Fruit fly (Drosophila melanogaster) whole organism, embryonic: ENCODE data around the gene Hmt4-20.

Source experiments
- Adf1 ChIP-seq: fragments of 200-800 bp; sonication (Bioruptor generic); IDR thresholded peaks from 2 replicates; pipeline ENCODE4 v1.3.6; 2022; ENCODE audit warnings: missing biosample characterization, missing genetic modification characterization
- Atf6 ChIP-seq: fragments of 200-800 bp; sonication (Bioruptor generic); IDR thresholded peaks from 2 replicates; pipeline ENCODE4 v1.3.6; 2022; ENCODE audit warnings: missing biosample characterization, missing genetic modification characterization
- B-H2 ChIP-seq: fragments of 200-800 bp; sonication (Bioruptor generic); optimal IDR thresholded peaks from 2 replicates; lab custom pipeline; 2018; ENCODE audit warnings: missing biosample characterization, mild to moderate bottlenecking, missing genetic modification characterization
- CG10147 ChIP-seq: fragments of 200-800 bp; sonication (Bioruptor generic); optimal IDR thresholded peaks from 2 replicates; lab custom pipeline; 2019; ENCODE audit warnings: missing biosample characterization, mild to moderate bottlenecking, missing genetic modification characterization, moderate library complexity
- CG12299 ChIP-seq: fragments of 200-800 bp; sonication (Bioruptor generic); optimal IDR thresholded peaks from 2 replicates; lab custom pipeline; 2018; ENCODE audit warnings: missing biosample characterization, mild to moderate bottlenecking, missing genetic modification characterization
- CG12659 ChIP-seq: fragments of 200-800 bp; sonication (Bioruptor generic); optimal IDR thresholded peaks from 3 replicates; lab custom pipeline; 2017; ENCODE audit warnings: mild to moderate bottlenecking, missing biosample characterization, missing genetic modification reagents, missing genetic modification characterization
- CG13894 ChIP-seq: fragments of 200-800 bp; sonication (Bioruptor generic); optimal IDR thresholded peaks from 3 replicates; lab custom pipeline; 2018; ENCODE audit warnings: missing biosample characterization, mild to moderate bottlenecking, missing genetic modification characterization, moderate library complexity
- CG1647 ChIP-seq: fragments of 200-800 bp; sonication (Bioruptor generic); optimal IDR thresholded peaks from 3 replicates; lab custom pipeline; 2016; ENCODE audit warnings: missing biosample characterization, missing genetic modification characterization
- CG17186 ChIP-seq: fragments of 200-800 bp; sonication (Bioruptor generic); optimal IDR thresholded peaks from 3 replicates; lab custom pipeline; 2017; ENCODE audit warnings: missing biosample characterization, missing genetic modification reagents, missing genetic modification characterization
- CG1792 ChIP-seq: fragments of 200-800 bp; sonication (Bioruptor generic); optimal IDR thresholded peaks from 2 replicates; lab custom pipeline; 2016; ENCODE audit warnings: missing biosample characterization, missing genetic modification characterization
- CG2199 ChIP-seq: fragments of 200-800 bp; sonication (Bioruptor generic); IDR thresholded peaks from 3 replicates; pipeline ENCODE4 v1.3.6; 2022; ENCODE audit warnings: missing biosample characterization, missing genetic modification characterization
- CG2875 ChIP-seq: fragments of 200-800 bp; sonication (Bioruptor generic); optimal IDR thresholded peaks from 2 replicates; lab custom pipeline; 2017; ENCODE audit warnings: missing biosample characterization, mild to moderate bottlenecking, missing genetic modification characterization, missing genetic modification reagents
- CG4360 ChIP-seq: fragments of 200-800 bp; sonication (Bioruptor generic); IDR thresholded peaks from 2 replicates; pipeline ENCODE4 v1.3.6; 2022; ENCODE audit warnings: missing biosample characterization, missing genetic modification characterization
- CG6813 ChIP-seq: fragments of 200-800 bp; sonication (Bioruptor generic); optimal IDR thresholded peaks from 2 replicates; lab custom pipeline; 2017; ENCODE audit warnings: missing biosample characterization, missing genetic modification characterization, mild to moderate bottlenecking, moderate library complexity, missing genetic modification reagents
- CG8359 ChIP-seq: fragments of 200-800 bp; sonication (Bioruptor generic); optimal IDR thresholded peaks from 2 replicates; lab custom pipeline; 2017; ENCODE audit warnings: missing biosample characterization, mild to moderate bottlenecking, missing genetic modification characterization, borderline replicate concordance
- Camta ChIP-seq: fragments of 200-800 bp; sonication (Bioruptor generic); optimal IDR thresholded peaks from 2 replicates; lab custom pipeline; 2016; ENCODE audit warnings: missing biosample characterization, missing genetic modification characterization
- Dp ChIP-seq: fragments of 200-800 bp; sonication (Bioruptor generic); optimal IDR thresholded peaks from 2 replicates; lab custom pipeline; 2018; ENCODE audit warnings: missing biosample characterization, mild to moderate bottlenecking, missing genetic modification characterization, moderate library complexity
- Drgx ChIP-seq: fragments of 200-800 bp; sonication (Bioruptor generic); IDR thresholded peaks from 2 replicates; pipeline ENCODE4 v1.3.6; 2022; ENCODE audit warnings: missing biosample characterization, missing genetic modification characterization
- HmgD ChIP-seq: fragments of 200-800 bp; sonication (Bioruptor generic); optimal IDR thresholded peaks from 3 replicates; lab custom pipeline; 2016; ENCODE audit warnings: missing biosample characterization, missing genetic modification characterization
- Hr3 ChIP-seq: fragments of 200-800 bp; sonication (Bioruptor generic); optimal IDR thresholded peaks from 3 replicates; lab custom pipeline; 2016; ENCODE audit warnings: missing biosample characterization, missing genetic modification characterization
- Meics ChIP-seq: fragments of 200-800 bp; sonication (Bioruptor generic); optimal IDR thresholded peaks from 2 replicates; lab custom pipeline; 2017; ENCODE audit warnings: missing biosample characterization, mild to moderate bottlenecking, missing genetic modification characterization
- Pdp1 ChIP-seq, 2 experiments: fragments of 200-800 bp; sonication (Bioruptor generic); optimal IDR thresholded peaks; 3 replicates each; lab custom pipeline; 2016; ENCODE audit warnings: missing biosample characterization in 2 of 2, missing genetic modification characterization in 2 of 2, mild to moderate bottlenecking in 1 of 2, moderate library complexity in 1 of 2
- Trl ChIP-seq, 3 experiments: fragments of >200 bp in 2 of 3; fragments of 200-800 bp in 1 of 3; sonication (Bioruptor generic) in 1 of 3; optimal IDR thresholded peaks; 2 replicates in 1 of 3; 3 replicates in 2 of 3; lab custom pipeline; 2016 to 2017; ENCODE audit warnings: missing biosample characterization in 1 of 3, missing genetic modification characterization in 1 of 3
- ac ChIP-seq: fragments of 200-800 bp; sonication (Bioruptor generic); optimal IDR thresholded peaks from 3 replicates; lab custom pipeline; 2017; ENCODE audit warnings: missing biosample characterization, mild to moderate bottlenecking, missing genetic modification characterization
- amos ChIP-seq: fragments of 200-800 bp; sonication (Bioruptor generic); IDR thresholded peaks from 2 replicates; pipeline ENCODE4 v1.3.6; 2022; ENCODE audit warnings: missing biosample characterization, missing genetic modification characterization; ENCODE audit not compliant: partially characterized antibody
- ash1 ChIP-seq: fragments of 200-800 bp; sonication (Bioruptor generic); optimal IDR thresholded peaks from 2 replicates; lab custom pipeline; 2018; ENCODE audit warnings: missing biosample characterization, mild to moderate bottlenecking, missing genetic modification characterization
- az2 ChIP-seq: fragments of 200-800 bp; sonication (Bioruptor generic); optimal IDR thresholded peaks from 3 replicates; lab custom pipeline; 2016; ENCODE audit warnings: missing biosample characterization, missing genetic modification characterization
- cg ChIP-seq: fragments of 200-800 bp; sonication (Bioruptor generic); optimal IDR thresholded peaks from 3 replicates; lab custom pipeline; 2019; ENCODE audit warnings: missing biosample characterization, mild to moderate bottlenecking, missing genetic modification characterization, moderate library complexity
- chn ChIP-seq: fragments of 200-800 bp; sonication (Bioruptor generic); optimal IDR thresholded peaks from 2 replicates; lab custom pipeline; 2016; ENCODE audit warnings: missing biosample characterization, missing genetic modification characterization
- corto ChIP-seq: fragments of 200-800 bp; sonication (Bioruptor generic); optimal IDR thresholded peaks from 2 replicates; lab custom pipeline; 2016; ENCODE audit warnings: missing biosample characterization, mild to moderate bottlenecking, missing genetic modification characterization, moderate library complexity
- crc ChIP-seq: fragments of 200-800 bp; sonication (Bioruptor generic); optimal IDR thresholded peaks from 2 replicates; lab custom pipeline; 2016; ENCODE audit warnings: missing biosample characterization, missing genetic modification characterization
- dati ChIP-seq: fragments of 200-800 bp; sonication (Bioruptor generic); IDR thresholded peaks from 2 replicates; pipeline ENCODE4 v1.3.6; 2022; ENCODE audit warnings: missing biosample characterization, missing genetic modification characterization
- emc ChIP-seq: fragments of 200-800 bp; sonication (Bioruptor generic); optimal IDR thresholded peaks from 2 replicates; lab custom pipeline; 2016; ENCODE audit warnings: missing biosample characterization, missing genetic modification characterization
- fd64A ChIP-seq: fragments of 200-800 bp; sonication (Bioruptor generic); optimal IDR thresholded peaks from 3 replicates; lab custom pipeline; 2018; ENCODE audit warnings: missing biosample characterization, mild to moderate bottlenecking, missing genetic modification characterization
- h ChIP-seq: fragments of >200 bp; optimal IDR thresholded peaks from 2 replicates; lab custom pipeline; 2017
- inv ChIP-seq: fragments of 200-800 bp; sonication (Bioruptor generic); IDR thresholded peaks from 2 replicates; pipeline ENCODE4 v1.3.6; 2022; ENCODE audit warnings: missing biosample characterization, missing genetic modification characterization; ENCODE audit not compliant: partially characterized antibody
- oc ChIP-seq: fragments of 200-800 bp; sonication (Bioruptor generic); optimal IDR thresholded peaks from 2 replicates; lab custom pipeline; 2018; ENCODE audit warnings: missing biosample characterization, mild to moderate bottlenecking, missing genetic modification characterization, moderate library complexity
- onecut ChIP-seq: fragments of 200-800 bp; sonication (Bioruptor generic); IDR thresholded peaks from 2 replicates; pipeline ENCODE4 v1.3.6; 2022; ENCODE audit warnings: missing biosample characterization, missing genetic modification characterization
- peb ChIP-seq: fragments of 200-800 bp; sonication (Bioruptor generic); IDR thresholded peaks from 2 replicates; pipeline ENCODE4 v1.3.6; 2022; ENCODE audit warnings: missing biosample characterization, missing genetic modification characterization
- pita ChIP-seq: fragments of 200-800 bp; sonication (Bioruptor generic); optimal IDR thresholded peaks from 2 replicates; lab custom pipeline; 2017; ENCODE audit warnings: missing biosample characterization, mild to moderate bottlenecking, missing genetic modification characterization
- pros ChIP-seq: fragments of 200-800 bp; sonication (Bioruptor generic); optimal IDR thresholded peaks from 3 replicates; lab custom pipeline; 2019; ENCODE audit warnings: missing biosample characterization, mild to moderate bottlenecking, missing genetic modification characterization, moderate library complexity
- psq ChIP-seq: fragments of 200-800 bp; sonication (Bioruptor generic); optimal IDR thresholded peaks from 2 replicates; lab custom pipeline; 2017; ENCODE audit warnings: missing biosample characterization, missing genetic modification characterization
- sens ChIP-seq: fragments of 200-800 bp; sonication (Bioruptor generic); peaks from one replicate; lab custom pipeline; 2016; ENCODE audit warnings: missing biosample characterization, missing genetic modification characterization
- shn ChIP-seq: fragments of 200-800 bp; sonication (Bioruptor generic); optimal IDR thresholded peaks from 3 replicates; lab custom pipeline; 2016; ENCODE audit warnings: missing biosample characterization, missing genetic modification characterization
- vnd ChIP-seq: fragments of 200-800 bp; sonication (Bioruptor generic); IDR thresholded peaks from 3 replicates; pipeline ENCODE4 v1.3.6; 2022; ENCODE audit warnings: missing biosample characterization, missing genetic modification characterization; ENCODE audit not compliant: partially characterized antibody
- vvl ChIP-seq: fragments of 200-800 bp; sonication (Bioruptor generic); IDR thresholded peaks from 2 replicates; pipeline ENCODE4 v1.3.6; 2022; ENCODE audit warnings: missing biosample characterization, missing genetic modification characterization
- wek ChIP-seq: fragments of 200-800 bp; sonication (Bioruptor generic); optimal IDR thresholded peaks from 3 replicates; lab custom pipeline; 2018; ENCODE audit warnings: missing biosample characterization, mild to moderate bottlenecking, missing genetic modification characterization, moderate library complexity
- z ChIP-seq: fragments of 200-800 bp; sonication (Bioruptor generic); IDR thresholded peaks from 3 replicates; pipeline ENCODE4 v1.3.6; 2022; ENCODE audit warnings: missing biosample characterization, missing genetic modification characterization
- zf30C ChIP-seq: fragments of 200-800 bp; sonication (Bioruptor generic); optimal IDR thresholded peaks from 3 replicates; lab custom pipeline; 2018; ENCODE audit warnings: missing biosample characterization, mild to moderate bottlenecking, missing genetic modification characterization

Gene Hmt4-20

dm6 chrX:687330-688078 is 31.7 kb upstream of the Hmt4-20 start:
- TF ChIP-seq ac (GFP tag; lab: Kevin White, UChicago) (peak; percentile 67), zf30C (GFP tag; lab: Kevin White, UChicago) (no peak), dati (GFP tag; lab: Robert Waterston, UW) (no peak), CG6813 (GFP tag; lab: Kevin White, UChicago) (no peak), CG12299 (tag; lab: Kevin White, UChicago) (no peak), CG17186 (GFP tag; lab: Kevin White, UChicago) (no peak), oc (tag; lab: Kevin White, UChicago) (no peak), corto (GFP tag; lab: Kevin White, UChicago) (peak; percentile 28), Pdp1 (GFP tag; optimal IDR thresholded peaks at IDR 0.05; lab: Kevin White, UChicago) (peak in 1 of 2 experiments; percentile 55), CG1647 (GFP tag; lab: Kevin White, UChicago) (no peak), pita (no peak), Hr3 (GFP tag; lab: Kevin White, UChicago) (no peak), Trl (optimal IDR thresholded peaks at IDR 0.05; lab: Kevin White, UChicago) (peak; percentile 67 to 86), Trl (GFP tag; optimal IDR thresholded peaks at IDR 0.05; lab: Kevin White, UChicago) (no peak), h (no peak), vnd (GFP tag; lab: Robert Waterston, UW) (no peak), z (GFP tag; lab: Robert Waterston, UW) (peak; percentile 66), B-H2 (GFP tag; lab: Kevin White, UChicago) (no peak), cg (peak; percentile 62), chn (GFP tag; lab: Kevin White, UChicago) (no peak), inv (GFP tag; lab: Robert Waterston, UW) (no peak), Adf1 (peak; percentile 93), onecut (GFP tag; lab: Robert Waterston, UW) (no peak), shn (GFP tag; lab: Kevin White, UChicago) (no peak), peb (GFP tag; lab: Robert Waterston, UW) (no peak), amos (GFP tag; lab: Robert Waterston, UW) (no peak), Drgx (0 out of 2 replicates have a peak, but pooled peaks have one; percentile 36), fd64A (GFP tag; lab: Kevin White, UChicago) (no peak), psq (GFP tag; lab: Kevin White, UChicago) (peak; percentile 55), CG8359 (GFP tag; lab: Kevin White, UChicago) (no peak), sens (GFP tag; lab: Kevin White, UChicago) (peak; percentile 81), Meics (GFP tag; lab: Kevin White, UChicago) (no peak), CG4360 (peak; percentile 83), Camta (GFP tag; lab: Kevin White, UChicago) (no peak), CG2199 (GFP tag; lab: Robert Waterston, UW) (0 out of 3 replicates have a peak, but pooled peaks have one; percentile 36), CG2875 (no peak), CG13894 (no peak), CG10147 (GFP tag; lab: Kevin White, UChicago) (no peak), CG1792 (no peak), az2 (no peak), ash1 (GFP tag; lab: Kevin White, UChicago) (no peak), HmgD (GFP tag; lab: Kevin White, UChicago) (no peak), emc (GFP tag; lab: Kevin White, UChicago) (no peak), pros (GFP tag; lab: Kevin White, UChicago) (peak; percentile 33), CG12659 (GFP tag; lab: Kevin White, UChicago) (no peak), wek (no peak), Dp (no peak), Atf6 (no peak), crc (GFP tag; lab: Kevin White, UChicago) (no peak), vvl (GFP tag; lab: Robert Waterston, UW) (no peak)
